Worm (Caenorhabditis elegans): ENCODE results near the gene C09G9.5.

C09G9.5 gene

ce11 chrIV:8848983-8849382 lies 37.3 kb upstream of the C09G9.5 start:
- TF ChIP-seq ceh-16 (tag; optimal IDR thresholded peaks at IDR 0.05) (no peak), nhr-43 (tag; optimal IDR thresholded peaks at IDR 0.05; ENCODE audit: poor library complexity, severe bottlenecking) (no peak), unc-62 (GFP tag; optimal IDR thresholded peaks at IDR 0.05) (no peak), lsy-12 (tag; optimal IDR thresholded peaks at IDR 0.05) (no peak), ceh-82 (tag; optimal IDR thresholded peaks at IDR 0.05) (no peak), ceh-9 (tag; optimal IDR thresholded peaks at IDR 0.05) (no peak)

- TF ChIP-seq unc-39 (tag; optimal IDR thresholded peaks at IDR 0.05) (no peak), lsy-12 (tag; optimal IDR thresholded peaks at IDR 0.05) (no peak), ZK546.5 (tag; optimal IDR thresholded peaks at IDR 0.05) (no peak), ceh-28 (tag; optimal IDR thresholded peaks at IDR 0.05) (no peak), lin-15B (tag; optimal IDR thresholded peaks at IDR 0.05) (no peak), zag-1 (tag; optimal IDR thresholded peaks at IDR 0.05) (no peak), R02D3.7 (tag; optimal IDR thresholded peaks at IDR 0.05) (no peak), ztf-11 (tag; optimal IDR thresholded peaks at IDR 0.05) (no peak)
Observed at ce11 chrIV:8850807-8851206, 35.5 kb upstream of the C09G9.5 start.

ce11 chrIV:8852194-8852593 lies 34.1 kb upstream of the C09G9.5 start, which contains the start of gene alp-1:
alp-1 (plus strand) TSS chrIV:8852494.
- TF ChIP-seq pqm-1 (tag; optimal IDR thresholded peaks at IDR 0.05) = no peak
- no peak for TF ChIP-seq aly-2 (tag; optimal IDR thresholded peaks at IDR 0.05)
- no peak for TF ChIP-seq lin-15B (tag; optimal IDR thresholded peaks at IDR 0.05)
- TF ChIP-seq ztf-11 (tag; optimal IDR thresholded peaks at IDR 0.05) = no peak
- TF ChIP-seq ceh-9 (tag; optimal IDR thresholded peaks at IDR 0.05) = no peak
- TF ChIP-seq nhr-76 (tag; optimal IDR thresholded peaks at IDR 0.05) = no peak
- no peak for TF ChIP-seq egl-5 (tag; optimal IDR thresholded peaks at IDR 0.05)
- TF ChIP-seq nhr-25 (tag; optimal IDR thresholded peaks at IDR 0.05) = no peak
- no peak for TF ChIP-seq zag-1 (tag; optimal IDR thresholded peaks at IDR 0.05)
- no peak for TF ChIP-seq ztf-4 (tag; optimal IDR thresholded peaks at IDR 0.05)
- no peak for TF ChIP-seq nhr-28 (tag; optimal IDR thresholded peaks at IDR 0.05)
- no peak for TF ChIP-seq fkh-2 (tag; optimal IDR thresholded peaks at IDR 0.05)
- TF ChIP-seq ceh-16 (tag; optimal IDR thresholded peaks at IDR 0.05) = no peak
- no peak for TF ChIP-seq eor-1 (tag; optimal IDR thresholded peaks at IDR 0.05)
- no peak for TF ChIP-seq elt-1 (tag; optimal IDR thresholded peaks at IDR 0.05)

- TF ChIP-seq nhr-67 (tag; optimal IDR thresholded peaks at IDR 0.05) (no peak), nhr-23 (tag; optimal IDR thresholded peaks at IDR 0.05) (no peak), aly-2 (tag; optimal IDR thresholded peaks at IDR 0.05) (no peak), ZK546.5 (tag; optimal IDR thresholded peaks at IDR 0.05) (no peak), zag-1 (tag; optimal IDR thresholded peaks at IDR 0.05) (no peak)
Observed at ce11 chrIV:8853301-8853700, 33.0 kb upstream of the C09G9.5 start.

ce11 chrIV:8855963-8856362 lies 30.4 kb upstream of the C09G9.5 start, which contains the start of gene T11B7.5:
T11B7.5 (minus strand) TSS chrIV:8856063.
- TF ChIP-seq aly-2 (tag; optimal IDR thresholded peaks at IDR 0.05) (no peak), elt-3 (tag; optimal IDR thresholded peaks at IDR 0.05) (no peak), ceh-28 (tag; optimal IDR thresholded peaks at IDR 0.05) (no peak), hmg-11 (tag; optimal IDR thresholded peaks at IDR 0.05) (no peak), nhr-77 (tag; optimal IDR thresholded peaks at IDR 0.05) (no peak), nhr-11 (tag; optimal IDR thresholded peaks at IDR 0.05) (no peak), nhr-28 (tag; optimal IDR thresholded peaks at IDR 0.05) (no peak), egl-27 (tag; optimal IDR thresholded peaks at IDR 0.05) (no peak), jun-1 (tag; optimal IDR thresholded peaks at IDR 0.05) (no peak), unc-39 (tag; optimal IDR thresholded peaks at IDR 0.05) (no peak), ceh-16 (tag; optimal IDR thresholded peaks at IDR 0.05) (no peak), sea-2 (GFP tag; optimal IDR thresholded peaks at IDR 0.05) (no peak), pha-4 (tag; optimal IDR thresholded peaks at IDR 0.05) (no peak), ZK546.5 (tag; optimal IDR thresholded peaks at IDR 0.05) (no peak), nhr-76 (tag; optimal IDR thresholded peaks at IDR 0.05) (no peak), lin-15B (tag; optimal IDR thresholded peaks at IDR 0.05) (no peak)

ce11 chrIV:8864672-8865071 lies 21.7 kb upstream of the C09G9.5 start:
- peak; percentile 13 for TF ChIP-seq nhr-23 (tag; optimal IDR thresholded peaks at IDR 0.05)
- no peak for TF ChIP-seq zag-1 (tag; optimal IDR thresholded peaks at IDR 0.05)

All from whole organism, L3 larva.